Fruit fly (Drosophila melanogaster): ENCODE measurements around the gene jigr1.

jigr1 gene

DNA sequence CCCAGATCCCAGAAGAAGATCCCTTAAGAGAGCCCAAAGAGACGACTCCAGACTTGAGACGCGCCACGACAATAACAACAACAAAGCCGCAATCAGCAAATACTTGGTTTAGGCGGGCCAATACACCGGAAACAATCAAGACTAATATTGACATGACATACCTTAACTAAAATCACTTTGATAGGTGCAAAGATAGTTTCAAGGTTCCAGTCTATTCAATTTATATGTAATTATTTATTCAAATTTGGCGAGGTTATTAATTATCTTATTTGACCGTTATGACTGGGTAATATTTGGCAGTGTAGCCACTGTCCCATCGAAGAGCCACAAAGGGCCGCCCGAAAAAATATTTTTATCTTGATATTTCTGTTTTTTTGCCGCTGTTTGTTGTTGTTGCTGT, 2.8 kb downstream of the jigr1 start (continued):
- peak; percentile 21 for TF ChIP-seq slou (GFP tag; optimal IDR thresholded peaks at IDR 0.05)
- TF ChIP-seq Aef1 (GFP tag; IDR thresholded peaks at IDR 0.05) = peak; percentile 61; the same call in 2 of the 3 replicates
- no peak for TF ChIP-seq CG10147 (GFP tag; optimal IDR thresholded peaks at IDR 0.05)
- TF ChIP-seq CG11456 (GFP tag; IDR thresholded peaks at IDR 0.05) = no peak
- TF ChIP-seq pnt (GFP tag; optimal IDR thresholded peaks at IDR 0.05) = peak; percentile 2
- TF ChIP-seq Meics (GFP tag; optimal IDR thresholded peaks at IDR 0.05) = peak; percentile 36
- no peak for TF ChIP-seq odd (GFP tag; optimal IDR thresholded peaks at IDR 0.05)
- TF ChIP-seq CG18619 (GFP tag; optimal IDR thresholded peaks at IDR 0.05) = peak; percentile 33
- no peak for TF ChIP-seq nau (GFP tag; optimal IDR thresholded peaks at IDR 0.05)
- TF ChIP-seq CG16779 (GFP tag; IDR thresholded peaks at IDR 0.05) = no peak
- no peak for TF ChIP-seq CG11247 (GFP tag; IDR thresholded peaks at IDR 0.05)
- no peak for TF ChIP-seq pros (GFP tag; optimal IDR thresholded peaks at IDR 0.05)
- 0 out of 2 replicates have a peak, but pooled peaks have one; percentile 31 for TF ChIP-seq NFAT (GFP tag; IDR thresholded peaks at IDR 0.05)
- no peak for TF ChIP-seq wdn (GFP tag; IDR thresholded peaks at IDR 0.05)
- no peak for TF ChIP-seq cato (GFP tag; optimal IDR thresholded peaks at IDR 0.05; ENCODE audit: borderline replicate concordance)
- TF ChIP-seq Dip2 (GFP tag; IDR thresholded peaks at IDR 0.05) = no peak
- no peak for TF ChIP-seq CG1024 (GFP tag; IDR thresholded peaks at IDR 0.05)
- no peak for TF ChIP-seq CG8281 (tag; optimal IDR thresholded peaks at IDR 0.05)
- TF ChIP-seq CG13287 (GFP tag; IDR thresholded peaks at IDR 0.05; ENCODE audit: partially characterized antibody) = no peak
- TF ChIP-seq CG12942 (GFP tag; optimal IDR thresholded peaks at IDR 0.05) = no peak
- TF ChIP-seq CG2712 (tag; optimal IDR thresholded peaks at IDR 0.05) = peak; percentile 75
- no peak for TF ChIP-seq tup (GFP tag; optimal IDR thresholded peaks at IDR 0.05)
- TF ChIP-seq Sox100B (GFP tag; optimal IDR thresholded peaks at IDR 0.05) = peak; percentile 16
- no peak for TF ChIP-seq Bdp1 (GFP tag; optimal IDR thresholded peaks at IDR 0.05)
- TF ChIP-seq run (tag; optimal IDR thresholded peaks at IDR 0.05) = no peak
- no peak for TF ChIP-seq Kr (GFP tag; optimal IDR thresholded peaks at IDR 0.05)
- peak; percentile 21 to 64 for TF ChIP-seq bsh (GFP tag; optimal IDR thresholded peaks at IDR 0.05)
- TF ChIP-seq Nf-YA (GFP tag; IDR thresholded peaks at IDR 0.05) = no peak
- TF ChIP-seq bab2 (GFP tag; optimal IDR thresholded peaks at IDR 0.05) = peak; percentile 26
- peak; percentile 7 for TF ChIP-seq CG2875 (GFP tag; optimal IDR thresholded peaks at IDR 0.05)
- TF ChIP-seq pzg (GFP tag; optimal IDR thresholded peaks at IDR 0.05) = no peak
- no peak for TF ChIP-seq ftz-f1 (GFP tag; optimal IDR thresholded peaks at IDR 0.05)
- TF ChIP-seq corto (GFP tag; optimal IDR thresholded peaks at IDR 0.05) = peak; percentile 96
- no peak for TF ChIP-seq Jarid2 (GFP tag; optimal IDR thresholded peaks at IDR 0.05)
- TF ChIP-seq CG5180 (GFP tag; optimal IDR thresholded peaks at IDR 0.05) = no peak
- TF ChIP-seq CrebB (tag; optimal IDR thresholded peaks at IDR 0.05) = no peak
- peak; percentile 46 for TF ChIP-seq CG13424 (tag; optimal IDR thresholded peaks at IDR 0.05)
- peak; percentile 15 for TF ChIP-seq CG13296 (GFP tag; optimal IDR thresholded peaks at IDR 0.05)
- TF ChIP-seq eve (GFP tag; optimal IDR thresholded peaks at IDR 0.05) = no peak
- TF ChIP-seq repo (GFP tag; optimal IDR thresholded peaks at IDR 0.05) = no peak
- no peak for TF ChIP-seq Lim3 (GFP tag; IDR thresholded peaks at IDR 0.05)
- TF ChIP-seq sna (GFP tag; IDR thresholded peaks at IDR 0.05; ENCODE audit: partially characterized antibody) = no peak
- TF ChIP-seq oc (tag; optimal IDR thresholded peaks at IDR 0.05) = no peak
- no peak for TF ChIP-seq MTF-1 (GFP tag; optimal IDR thresholded peaks at IDR 0.05; ENCODE audit: borderline replicate concordance)
- peak; percentile 4 for TF ChIP-seq jing (GFP tag; optimal IDR thresholded peaks at IDR 0.05)
- TF ChIP-seq CG1529 (GFP tag; optimal IDR thresholded peaks at IDR 0.05) = no peak
- TF ChIP-seq CG17912 (GFP tag; optimal IDR thresholded peaks at IDR 0.05) = no peak
- TF ChIP-seq Bteb2 (GFP tag; optimal IDR thresholded peaks at IDR 0.05) = no peak
- TF ChIP-seq grn (GFP tag; optimal IDR thresholded peaks at IDR 0.05) = no peak
- TF ChIP-seq CG1832 (GFP tag; optimal IDR thresholded peaks at IDR 0.05) = no peak
- TF ChIP-seq zf30C (GFP tag; optimal IDR thresholded peaks at IDR 0.05) = peak; percentile 81
